Worm (Caenorhabditis elegans): Measurements from ENCODE around the gene C06B3.6.
A peak's percentile ranks its signal among the peaks of the same experiment; 100 is the strongest.

The C06B3.6 gene

ce11 chrV:13915390-13915789 lies 6.6 kb upstream of the C06B3.6 start, which contains the start of gene gcy-32:
gcy-32 (minus strand) TSS chrV:13915490.
- TF ChIP-seq ama-1 (optimal IDR thresholded peaks at IDR 0.05) (no peak), nhr-28 (tag; optimal IDR thresholded peaks at IDR 0.05) (no peak), nhr-77 (tag; optimal IDR thresholded peaks at IDR 0.05) (no peak), ztf-4 (tag; optimal IDR thresholded peaks at IDR 0.05) (no peak), nhr-23 (tag; optimal IDR thresholded peaks at IDR 0.05) (no peak), hmg-11 (tag; optimal IDR thresholded peaks at IDR 0.05) (no peak)

- TF ChIP-seq unc-62 (GFP tag; optimal IDR thresholded peaks at IDR 0.05) (no peak), daf-12 (tag; optimal IDR thresholded peaks at IDR 0.05) (no peak), elt-3 (tag; optimal IDR thresholded peaks at IDR 0.05) (peak in 1 of 3 experiments; percentile 23), tbx-2 (tag; optimal IDR thresholded peaks at IDR 0.05) (no peak), ztf-4 (tag; optimal IDR thresholded peaks at IDR 0.05) (no peak), fos-1 (tag; optimal IDR thresholded peaks at IDR 0.05) (no peak), skn-1 (tag; optimal IDR thresholded peaks at IDR 0.05) (peak; percentile 72), mml-1 (tag; optimal IDR thresholded peaks at IDR 0.05) (no peak), sea-2 (GFP tag; optimal IDR thresholded peaks at IDR 0.05) (no peak), hmg-11 (tag; optimal IDR thresholded peaks at IDR 0.05) (no peak), nfya-1 (tag; optimal IDR thresholded peaks at IDR 0.05; ENCODE audit: insufficient read depth) (peak; percentile 90), elt-2 (tag; optimal IDR thresholded peaks at IDR 0.05) (peak; percentile 92), nhr-43 (tag; optimal IDR thresholded peaks at IDR 0.05; ENCODE audit: poor library complexity, severe bottlenecking) (peak; percentile 79), pha-4 (tag; optimal IDR thresholded peaks at IDR 0.05) (peak; percentile 94), egl-5 (tag; optimal IDR thresholded peaks at IDR 0.05) (peak; percentile 99), nhr-25 (tag; optimal IDR thresholded peaks at IDR 0.05) (peak; percentile 52), nhr-67 (tag; optimal IDR thresholded peaks at IDR 0.05) (no peak), ceh-82 (tag; optimal IDR thresholded peaks at IDR 0.05) (no peak), R02D3.7 (tag; optimal IDR thresholded peaks at IDR 0.05) (no peak), ceh-28 (tag; optimal IDR thresholded peaks at IDR 0.05) (peak; percentile 58), unc-39 (tag; optimal IDR thresholded peaks at IDR 0.05) (no peak), jun-1 (tag; optimal IDR thresholded peaks at IDR 0.05) (peak; percentile 92), pqm-1 (tag; optimal IDR thresholded peaks at IDR 0.05) (peak; percentile 95), elt-1 (tag; optimal IDR thresholded peaks at IDR 0.05) (no peak), ztf-11 (tag; optimal IDR thresholded peaks at IDR 0.05) (no peak), snpc-4 (tag; optimal IDR thresholded peaks at IDR 0.05) (no peak), nhr-237 (tag; optimal IDR thresholded peaks at IDR 0.05) (no peak), ceh-16 (tag; optimal IDR thresholded peaks at IDR 0.05) (no peak), ceh-9 (tag; optimal IDR thresholded peaks at IDR 0.05) (no peak), fkh-10 (GFP tag; optimal IDR thresholded peaks at IDR 0.05) (no peak), nhr-12 (tag; optimal IDR thresholded peaks at IDR 0.05) (no peak), egl-27 (tag; optimal IDR thresholded peaks at IDR 0.05) (no peak), ZK546.5 (tag; optimal IDR thresholded peaks at IDR 0.05) (no peak), lin-15B (tag; optimal IDR thresholded peaks at IDR 0.05) (peak; percentile 27), eor-1 (tag; optimal IDR thresholded peaks at IDR 0.05) (no peak), zag-1 (tag; optimal IDR thresholded peaks at IDR 0.05) (no peak), lsy-12 (tag; optimal IDR thresholded peaks at IDR 0.05) (peak; percentile 16), lin-39 (tag; optimal IDR thresholded peaks at IDR 0.05) (peak; percentile 92), nhr-23 (tag; optimal IDR thresholded peaks at IDR 0.05) (peak; percentile 86), nhr-77 (tag; optimal IDR thresholded peaks at IDR 0.05) (no peak), nhr-11 (tag; optimal IDR thresholded peaks at IDR 0.05) (peak; percentile 27), nhr-76 (tag; optimal IDR thresholded peaks at IDR 0.05) (no peak), nhr-28 (tag; optimal IDR thresholded peaks at IDR 0.05) (no peak), mdl-1 (tag; optimal IDR thresholded peaks at IDR 0.05) (peak; percentile 75), aly-2 (tag; optimal IDR thresholded peaks at IDR 0.05) (no peak)
These were observed 633 bp upstream of the C06B3.6 start, which contains the start of gene C06B3.7 for ce11 chrV:13909400-13909799. C06B3.7 (plus strand) TSS chrV:13909686.
